Worm (Caenorhabditis elegans): Measurements from ENCODE around the gene srr-10.

srr-10 gene

ce11 chrV:7734909-7735308 is 510 bp upstream of the srr-10 start, which contains the start of gene clic-1:
clic-1 (minus strand) TSS chrV:7734911.
- TF ChIP-seq lin-29 (GFP tag; IDR thresholded peaks at IDR 0.05): no peak
- TF ChIP-seq F37D6.2 (tag; optimal IDR thresholded peaks at IDR 0.05): no peak
- no peak for TF ChIP-seq ceh-62 (tag; optimal IDR thresholded peaks at IDR 0.05)
- TF ChIP-seq dpl-1 (GFP tag; optimal IDR thresholded peaks at IDR 0.05): peak; percentile 92
- no peak for TF ChIP-seq zag-1 (tag; optimal IDR thresholded peaks at IDR 0.05)
- TF ChIP-seq fkh-10 (GFP tag; optimal IDR thresholded peaks at IDR 0.05): peak; percentile 43
- peak; percentile 65 for TF ChIP-seq nhr-28 (tag; optimal IDR thresholded peaks at IDR 0.05)
- TF ChIP-seq daf-19 (GFP tag; conservative IDR thresholded peaks at IDR 0.05): no peak
- TF ChIP-seq zfp-2 (tag; optimal IDR thresholded peaks at IDR 0.05): no peak
- peak; percentile 56 for TF ChIP-seq mes-2 (tag; optimal IDR thresholded peaks at IDR 0.05; ENCODE audit: poor library complexity, severe bottlenecking)
- TF ChIP-seq lsy-2 (tag; optimal IDR thresholded peaks at IDR 0.05): peak in 1 of 2 experiments; percentile 70
- 0 out of 2 replicates have a peak, but pooled peaks have one; percentile 8 for TF ChIP-seq php-3 (GFP tag; IDR thresholded peaks at IDR 0.05)
- TF ChIP-seq lin-13 (GFP tag; optimal IDR thresholded peaks at IDR 0.05): no peak
- TF ChIP-seq mep-1 (tag; optimal IDR thresholded peaks at IDR 0.05): peak; percentile 33
- no peak for TF ChIP-seq ztf-7 (tag; optimal IDR thresholded peaks at IDR 0.05)
- TF ChIP-seq nhr-6 (tag; optimal IDR thresholded peaks at IDR 0.05): peak; percentile 16
- TF ChIP-seq Y5F2A.4 (GFP tag; optimal IDR thresholded peaks at IDR 0.05): no peak
- peak; percentile 59; the same call in 1 of the 2 replicates for TF ChIP-seq hmg-1.1 (GFP tag; IDR thresholded peaks at IDR 0.05)
- TF ChIP-seq F44E2.7 (GFP tag; IDR thresholded peaks at IDR 0.05): no peak
- peak; percentile 36 for TF ChIP-seq ama-1 (optimal IDR thresholded peaks at IDR 0.05)
- no peak for TF ChIP-seq nhr-237 (tag; optimal IDR thresholded peaks at IDR 0.05)
- TF ChIP-seq lin-39 (tag; optimal IDR thresholded peaks at IDR 0.05): no peak
- TF ChIP-seq lin-15B (tag; optimal IDR thresholded peaks at IDR 0.05): no peak
- no peak for TF ChIP-seq pqm-1 (tag; optimal IDR thresholded peaks at IDR 0.05)
- no peak for TF ChIP-seq spr-1 (tag; optimal IDR thresholded peaks at IDR 0.05)
- no peak for TF ChIP-seq snpc-4 (tag; optimal IDR thresholded peaks at IDR 0.05)
- no peak for TF ChIP-seq arid-1 (GFP tag; conservative IDR thresholded peaks at IDR 0.05)
- TF ChIP-seq rbr-2 (tag; optimal IDR thresholded peaks at IDR 0.05): peak; percentile 52
- TF ChIP-seq ZK337.2 (GFP tag; IDR thresholded peaks at IDR 0.05): no peak
- no peak for TF ChIP-seq nhr-41 (GFP tag; IDR thresholded peaks at IDR 0.05)
- no peak for TF ChIP-seq lim-7 (GFP tag; IDR thresholded peaks at IDR 0.05)
- TF ChIP-seq dve-1 (tag; optimal IDR thresholded peaks at IDR 0.05; ENCODE audit: insufficient read depth): peak; percentile 29
- TF ChIP-seq Y48G9A.11 (GFP tag; IDR thresholded peaks at IDR 0.05): no peak
- no peak for TF ChIP-seq mdt-29 (GFP tag; IDR thresholded peaks at IDR 0.05)
- TF ChIP-seq daf-16 (GFP tag; optimal IDR thresholded peaks at IDR 0.05): no peak
- peak; percentile 31 for TF ChIP-seq daf-16 (tag; optimal IDR thresholded peaks at IDR 0.05)
- TF ChIP-seq pha-4 (GFP tag; IDR thresholded peaks at IDR 0.05): no peak
- TF ChIP-seq pha-4 (tag; optimal IDR thresholded peaks at IDR 0.05): no peak
- peak in 1 of 2 experiments; percentile 37 for TF ChIP-seq mdl-1 (tag; optimal IDR thresholded peaks at IDR 0.05)
- TF ChIP-seq hif-1 (tag; optimal IDR thresholded peaks at IDR 0.05): peak in 1 of 2 experiments; percentile 30
- TF ChIP-seq ceh-20 (GFP tag; IDR thresholded peaks at IDR 0.05): no peak
- TF ChIP-seq nhr-42 (GFP tag; IDR thresholded peaks at IDR 0.05): no peak
- TF ChIP-seq hlh-11 (tag; optimal IDR thresholded peaks at IDR 0.05): peak; percentile 89
- TF ChIP-seq nhr-48 (tag; optimal IDR thresholded peaks at IDR 0.05): no peak
- TF ChIP-seq hlh-30 (tag; optimal IDR thresholded peaks at IDR 0.05; ENCODE audit: insufficient read depth): peak; percentile 74
- peak; percentile 48 for TF ChIP-seq mxl-3 (GFP tag; optimal IDR thresholded peaks at IDR 0.05)
- TF ChIP-seq aha-1 (tag): peak; percentile 22
- no peak for TF ChIP-seq attf-4 (tag; optimal IDR thresholded peaks at IDR 0.05)
- TF ChIP-seq tra-1 (GFP tag; IDR thresholded peaks at IDR 0.05): no peak
